Worm (Caenorhabditis elegans) whole organism, L2 larva: ENCODE data around the gene srbc-76.
A peak's percentile ranks its signal among the peaks of the same experiment; 100 is the strongest.

ENCODE experiments used
- crh-2 ChIP-seq: sonication (generic microtip); optimal IDR thresholded peaks from 2 replicates; lab custom pipeline; 2017; ENCODE audit warnings: missing biosample characterization, missing genetic modification characterization
- dmd-4 ChIP-seq: sonication (generic microtip); optimal IDR thresholded peaks from 2 replicates; lab custom pipeline; 2017; ENCODE audit warnings: missing biosample characterization, missing genetic modification characterization
- fos-1 ChIP-seq: fragments of 150-350 bp; optimal IDR thresholded peaks from 2 replicates; lab custom pipeline; 2014; ENCODE audit warnings: missing biosample characterization, missing genetic modification characterization
- gmeb-1 ChIP-seq: fragments of 150-350 bp; optimal IDR thresholded peaks from 2 replicates; lab custom pipeline; 2014; ENCODE audit warnings: missing biosample characterization, missing genetic modification characterization
- lin-11 ChIP-seq: fragments of 150-350 bp; sonication (generic microtip); optimal IDR thresholded peaks from 2 replicates; lab custom pipeline; 2014; ENCODE audit warnings: missing biosample characterization, missing genetic modification characterization, inconsistent platforms, mixed read lengths
- skn-1 ChIP-seq: sonication (generic microtip); optimal IDR thresholded peaks from 2 replicates; lab custom pipeline; 2017; ENCODE audit warnings: missing biosample characterization, missing genetic modification characterization
- sma-3 ChIP-seq: sonication (generic microtip); optimal IDR thresholded peaks from 2 replicates; lab custom pipeline; 2016; ENCODE audit warnings: missing genetic modification reagents, missing genetic modification characterization, missing compliant biosample characterization

Gene srbc-76

ce11 chrV:15298597-15298996 lies 46.4 kb downstream of the srbc-76 start, which contains the start of gene cpr-3:
cpr-3 (minus strand) TSS chrV:15298700.
- peak; percentile 8 for TF ChIP-seq sma-3 (GFP tag; lab: Kevin White, UChicago)
- peak; percentile 100 for TF ChIP-seq fos-1 (tag; lab: Kevin White, UChicago)
- no peak for TF ChIP-seq dmd-4 (tag; lab: Kevin White, UChicago)
- TF ChIP-seq skn-1 (tag; lab: Kevin White, UChicago): peak; percentile 75
- TF ChIP-seq crh-2: peak; percentile 64
- TF ChIP-seq gmeb-1 (tag; lab: Kevin White, UChicago): peak; percentile 64
- no peak for TF ChIP-seq lin-11 (tag; lab: Kevin White, UChicago)
